Worm (Caenorhabditis elegans) whole organism, L2 larva: ENCODE results near the gene Y51H4A.25.
"Not testable (repeated sequence)": the region's sequence is repeated elsewhere in the genome, so short reads cannot be mapped to it uniquely, and the experiment has no call there.

Experiments used
- fos-1 ChIP-seq: fragments of 150-350 bp; optimal IDR thresholded peaks from 2 replicates; lab custom pipeline; 2014; ENCODE audit warnings: missing biosample characterization, missing genetic modification characterization
- unc-62 ChIP-seq: fragments of 150-350 bp; optimal IDR thresholded peaks from 2 replicates; lab custom pipeline; 2014; ENCODE audit warnings: missing biosample characterization, missing genetic modification reagents, missing genetic modification characterization

DNA sequence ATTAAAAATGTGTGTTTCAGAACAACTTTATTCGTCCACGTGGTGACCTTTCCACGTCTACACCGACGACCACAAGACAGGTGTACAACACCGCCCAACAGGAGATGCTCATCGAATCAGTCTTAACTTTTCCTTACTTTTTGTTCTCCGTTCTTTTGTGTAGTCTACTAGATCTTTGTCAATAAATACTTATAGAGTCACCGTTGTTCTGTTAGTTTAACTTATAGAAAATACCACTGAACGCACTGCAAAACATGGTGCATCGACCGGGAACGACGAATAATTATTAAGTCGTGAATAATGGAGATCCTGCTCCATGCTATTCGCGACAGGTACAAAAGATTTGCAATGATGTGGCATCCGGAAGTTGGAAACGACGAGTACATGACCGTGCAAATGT, 13.5 kb upstream of the Y51H4A.25 start, which contains the start of gene Y51H4A.23:
- TF ChIP-seq unc-62 (GFP tag; lab: Kevin White, UChicago); fos-1 (tag; lab: Kevin White, UChicago): not testable (repeated sequence)
